Worm (Caenorhabditis elegans) whole organism, L2 larva: ENCODE results near the gene npp-19.

Experiments
- C34F6.9 ChIP-seq: fragments of 150-350 bp; optimal IDR thresholded peaks from 2 replicates; lab custom pipeline; 2014; ENCODE audit warnings: missing biosample characterization, missing genetic modification characterization
- F13H6.1 ChIP-seq: sonication (generic microtip); optimal IDR thresholded peaks from 2 replicates; lab custom pipeline; 2016; ENCODE audit warnings: missing genetic modification characterization, missing compliant biosample characterization
- Y55F3AM.14 ChIP-seq: fragments of 200-800 bp; sonication (Bioruptor generic); optimal IDR thresholded peaks from 2 replicates; lab custom pipeline; 2018; ENCODE audit warnings: mild to moderate bottlenecking, missing genetic modification characterization, missing compliant biosample characterization
- ZK546.5 ChIP-seq: sonication (generic microtip); optimal IDR thresholded peaks from 2 replicates; lab custom pipeline; 2017; ENCODE audit warnings: missing biosample characterization, missing genetic modification characterization
- alr-1 ChIP-seq: fragments of 150-350 bp; optimal IDR thresholded peaks from 2 replicates; lab custom pipeline; 2014; ENCODE audit warnings: missing biosample characterization, missing genetic modification characterization
- aly-2 ChIP-seq: fragments of 150-350 bp; optimal IDR thresholded peaks from 2 replicates; lab custom pipeline; 2014; ENCODE audit warnings: missing biosample characterization, missing genetic modification characterization
- blmp-1 ChIP-seq: sonication (generic microtip); optimal IDR thresholded peaks from 2 replicates; lab custom pipeline; 2017; ENCODE audit warnings: missing genetic modification characterization, mild to moderate bottlenecking, missing compliant biosample characterization, antibody characterized with exemption, moderate library complexity; ENCODE audit not compliant: insufficient read depth
- crh-2 ChIP-seq: sonication (generic microtip); optimal IDR thresholded peaks from 2 replicates; lab custom pipeline; 2017; ENCODE audit warnings: missing biosample characterization, missing genetic modification characterization
- dmd-4 ChIP-seq: sonication (generic microtip); optimal IDR thresholded peaks from 2 replicates; lab custom pipeline; 2017; ENCODE audit warnings: missing biosample characterization, missing genetic modification characterization
- egl-27 ChIP-seq: sonication (generic microtip); optimal IDR thresholded peaks from 3 replicates; lab custom pipeline; 2017; ENCODE audit warnings: missing biosample characterization, missing genetic modification reagents, missing genetic modification characterization
- elt-1 ChIP-seq: fragments of 150-350 bp; optimal IDR thresholded peaks from 2 replicates; lab custom pipeline; 2014; ENCODE audit warnings: missing biosample characterization, missing genetic modification characterization
- elt-3 ChIP-seq: sonication (generic microtip); optimal IDR thresholded peaks from 2 replicates; lab custom pipeline; 2017; ENCODE audit warnings: missing biosample characterization, missing genetic modification characterization
- fos-1 ChIP-seq: fragments of 150-350 bp; optimal IDR thresholded peaks from 2 replicates; lab custom pipeline; 2014; ENCODE audit warnings: missing biosample characterization, missing genetic modification characterization
- gmeb-1 ChIP-seq: fragments of 150-350 bp; optimal IDR thresholded peaks from 2 replicates; lab custom pipeline; 2014; ENCODE audit warnings: missing biosample characterization, missing genetic modification characterization
- lin-11 ChIP-seq: fragments of 150-350 bp; sonication (generic microtip); optimal IDR thresholded peaks from 2 replicates; lab custom pipeline; 2014; ENCODE audit warnings: missing biosample characterization, missing genetic modification characterization, inconsistent platforms, mixed read lengths
- lin-13 ChIP-seq: fragments of 150-350 bp; optimal IDR thresholded peaks from 2 replicates; lab custom pipeline; 2014; ENCODE audit warnings: missing biosample characterization, missing genetic modification reagents, missing genetic modification characterization
- lin-39 ChIP-seq: fragments of 150-350 bp; optimal IDR thresholded peaks from 2 replicates; lab custom pipeline; 2014; ENCODE audit warnings: missing biosample characterization, missing genetic modification reagents, missing genetic modification characterization
- lsy-2 ChIP-seq, 2 experiments: fragments of 150-350 bp in 1 of 2; sonication (generic microtip) in 1 of 2; optimal IDR thresholded peaks; 2 replicates each; lab custom pipeline; 2014 to 2017; ENCODE audit warnings: missing biosample characterization in 2 of 2, missing genetic modification characterization in 2 of 2
- mab-5 ChIP-seq: fragments of 150-350 bp; optimal IDR thresholded peaks from 2 replicates; lab custom pipeline; 2014; ENCODE audit warnings: missing biosample characterization, missing genetic modification characterization
- mbf-1 ChIP-seq: sonication (generic microtip); optimal IDR thresholded peaks from 2 replicates; lab custom pipeline; 2017; ENCODE audit warnings: missing biosample characterization, missing genetic modification characterization
- nhr-11 ChIP-seq: fragments of 150-350 bp; optimal IDR thresholded peaks from 2 replicates; lab custom pipeline; 2014; ENCODE audit warnings: missing biosample characterization, missing genetic modification characterization
- nhr-129 ChIP-seq: fragments of 150-350 bp; optimal IDR thresholded peaks from 2 replicates; lab custom pipeline; 2014; ENCODE audit warnings: missing biosample characterization, missing genetic modification characterization
- nhr-21 ChIP-seq: fragments of 150-350 bp; optimal IDR thresholded peaks from 2 replicates; lab custom pipeline; 2014; ENCODE audit warnings: missing biosample characterization, missing genetic modification characterization
- nhr-23 ChIP-seq: fragments of 150-350 bp; optimal IDR thresholded peaks from 2 replicates; lab custom pipeline; 2014; ENCODE audit warnings: missing biosample characterization, missing genetic modification reagents, missing genetic modification characterization
- nhr-237 ChIP-seq: fragments of 150-350 bp; optimal IDR thresholded peaks from 2 replicates; lab custom pipeline; 2014; ENCODE audit warnings: missing biosample characterization, missing genetic modification characterization
- nhr-25 ChIP-seq: fragments of 150-350 bp; sonication (generic microtip); optimal IDR thresholded peaks from 3 replicates; lab custom pipeline; 2014; ENCODE audit warnings: missing biosample characterization, missing genetic modification characterization
- nhr-6 ChIP-seq: fragments of 150-350 bp; optimal IDR thresholded peaks from 2 replicates; lab custom pipeline; 2014; ENCODE audit warnings: missing biosample characterization, missing genetic modification characterization
- nhr-77 ChIP-seq: fragments of 150-350 bp; optimal IDR thresholded peaks from 2 replicates; lab custom pipeline; 2014; ENCODE audit warnings: missing biosample characterization, missing genetic modification characterization
- peb-1 ChIP-seq: fragments of 150-350 bp; optimal IDR thresholded peaks from 2 replicates; lab custom pipeline; 2014; ENCODE audit warnings: missing biosample characterization, missing genetic modification characterization
- skn-1 ChIP-seq: sonication (generic microtip); optimal IDR thresholded peaks from 2 replicates; lab custom pipeline; 2017; ENCODE audit warnings: missing biosample characterization, missing genetic modification characterization
- sma-3 ChIP-seq: sonication (generic microtip); optimal IDR thresholded peaks from 2 replicates; lab custom pipeline; 2016; ENCODE audit warnings: missing genetic modification reagents, missing genetic modification characterization, missing compliant biosample characterization
- sma-9 ChIP-seq, 2 experiments: fragments of 150-350 bp in 1 of 2; sonication (generic microtip) in 1 of 2; optimal IDR thresholded peaks; 2 replicates each; lab custom pipeline; 2014 to 2016; ENCODE audit warnings: missing genetic modification characterization in 2 of 2, mild to moderate bottlenecking in 1 of 2, missing biosample characterization in 1 of 2, missing compliant biosample characterization in 1 of 2, missing genetic modification reagents in 1 of 2, moderate library complexity in 1 of 2
- unc-62 ChIP-seq: fragments of 150-350 bp; optimal IDR thresholded peaks from 2 replicates; lab custom pipeline; 2014; ENCODE audit warnings: missing biosample characterization, missing genetic modification reagents, missing genetic modification characterization
- zag-1 ChIP-seq: fragments of 150-350 bp; optimal IDR thresholded peaks from 2 replicates; lab custom pipeline; 2014; ENCODE audit warnings: missing biosample characterization, missing genetic modification characterization
- ztf-11 ChIP-seq: sonication (generic microtip); optimal IDR thresholded peaks from 2 replicates; lab custom pipeline; 2017; ENCODE audit warnings: missing biosample characterization, missing genetic modification characterization
- ztf-4 ChIP-seq: fragments of 150-350 bp; optimal IDR thresholded peaks from 2 replicates; lab custom pipeline; 2014; ENCODE audit warnings: missing biosample characterization, missing genetic modification characterization

The npp-19 gene

DNA sequence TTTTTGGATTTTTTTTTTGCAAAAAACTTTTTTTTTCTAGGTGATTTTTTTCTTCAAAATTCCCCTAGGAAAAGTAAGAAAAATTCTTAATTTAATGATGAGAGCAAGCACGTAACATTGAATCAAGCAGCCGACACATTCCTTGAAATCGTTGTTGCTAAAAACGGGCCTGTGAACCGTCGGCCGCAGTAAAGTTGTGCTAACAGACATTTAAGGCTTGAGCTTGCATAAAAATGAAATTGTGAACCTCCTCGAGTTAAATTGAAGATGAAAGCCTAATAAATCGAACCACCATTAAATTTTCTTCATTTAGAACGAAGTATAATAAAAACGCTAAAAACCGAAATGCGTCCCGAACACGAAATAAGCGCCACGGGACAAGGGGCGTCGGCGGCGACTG lies 30.3 kb downstream of the npp-19 start:
- TF ChIP-seq gmeb-1 (tag; lab: Kevin White, UChicago) (no peak), skn-1 (tag; lab: Kevin White, UChicago) (no peak), ztf-11 (tag; lab: Kevin White, UChicago) (no peak), nhr-237 (tag; lab: Kevin White, UChicago) (no peak), sma-9 (GFP tag; optimal IDR thresholded peaks at IDR 0.05; lab: Kevin White, UChicago) (no peak), sma-9 (tag; optimal IDR thresholded peaks at IDR 0.05; lab: Kevin White, UChicago) (no peak)

DNA sequence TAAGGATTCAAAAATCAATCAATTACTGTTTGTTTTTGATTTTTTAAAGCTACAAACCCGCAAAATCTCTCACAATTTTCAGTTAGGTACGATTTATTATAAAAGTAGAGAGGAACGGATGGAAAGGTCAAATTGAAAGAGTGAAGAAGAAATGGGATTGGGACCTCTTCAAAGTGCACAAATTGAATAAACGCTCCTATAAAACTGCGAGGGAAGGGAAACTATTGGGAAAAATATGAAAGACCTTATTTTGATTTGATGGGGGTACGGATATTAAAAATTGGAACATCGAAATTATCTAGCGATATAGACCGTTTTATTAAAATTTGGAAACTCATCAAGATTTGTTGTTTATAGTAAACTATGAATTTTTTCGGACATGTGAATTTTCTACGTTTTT lies 31.5 kb downstream of the npp-19 start:
- TF ChIP-seq Y55F3AM.14 (no peak), mab-5 (tag; lab: Kevin White, UChicago) (no peak), lsy-2 (tag; optimal IDR thresholded peaks at IDR 0.05; lab: Kevin White, UChicago) (no peak), peb-1 (tag; lab: Kevin White, UChicago) (no peak), nhr-6 (tag; lab: Kevin White, UChicago) (no peak), nhr-21 (tag; lab: Kevin White, UChicago) (no peak), zag-1 (tag; lab: Kevin White, UChicago) (no peak), mbf-1 (no peak), lin-13 (GFP tag; lab: Kevin White, UChicago) (no peak), gmeb-1 (tag; lab: Kevin White, UChicago) (no peak), nhr-237 (tag; lab: Kevin White, UChicago) (no peak), nhr-11 (tag; lab: Kevin White, UChicago) (no peak), nhr-25 (no peak), ztf-4 (no peak), sma-9 (GFP tag; optimal IDR thresholded peaks at IDR 0.05; lab: Kevin White, UChicago) (no peak), sma-9 (tag; optimal IDR thresholded peaks at IDR 0.05; lab: Kevin White, UChicago) (no peak)
- TF ChIP-seq, all 48 proteins: peak for 0

ce11 chrII:10765238-10765637 lies 33.0 kb downstream of the npp-19 start:
- TF ChIP-seq lin-39 (tag; lab: Kevin White, UChicago) (no peak), nhr-129 (tag; lab: Kevin White, UChicago) (no peak), egl-27 (tag; lab: Kevin White, UChicago) (no peak), F13H6.1 (tag; lab: Kevin White, UChicago) (no peak), nhr-21 (tag; lab: Kevin White, UChicago) (no peak), nhr-237 (tag; lab: Kevin White, UChicago) (no peak), Y55F3AM.14 (no peak), fos-1 (tag; lab: Kevin White, UChicago) (no peak), lin-13 (GFP tag; lab: Kevin White, UChicago) (no peak), skn-1 (tag; lab: Kevin White, UChicago) (no peak), C34F6.9 (tag; lab: Kevin White, UChicago) (no peak), nhr-11 (tag; lab: Kevin White, UChicago) (no peak), elt-1 (no peak), nhr-6 (tag; lab: Kevin White, UChicago) (no peak), sma-3 (GFP tag; lab: Kevin White, UChicago) (no peak), blmp-1 (tag; lab: Kevin White, UChicago) (no peak)

- no peak for TF ChIP-seq ZK546.5
- TF ChIP-seq elt-3 = no peak
- TF ChIP-seq lin-39 (tag; lab: Kevin White, UChicago) = no peak
- TF ChIP-seq aly-2 (tag; lab: Kevin White, UChicago) = no peak
- TF ChIP-seq nhr-77 (tag; lab: Kevin White, UChicago) = no peak
- no peak for TF ChIP-seq nhr-25
- no peak for TF ChIP-seq ztf-11 (tag; lab: Kevin White, UChicago)
- no peak for TF ChIP-seq Y55F3AM.14
- TF ChIP-seq, all 48 proteins: peak for 0
Observed at ce11 chrII:10761653-10762052, 36.6 kb downstream of the npp-19 start.

DNA sequence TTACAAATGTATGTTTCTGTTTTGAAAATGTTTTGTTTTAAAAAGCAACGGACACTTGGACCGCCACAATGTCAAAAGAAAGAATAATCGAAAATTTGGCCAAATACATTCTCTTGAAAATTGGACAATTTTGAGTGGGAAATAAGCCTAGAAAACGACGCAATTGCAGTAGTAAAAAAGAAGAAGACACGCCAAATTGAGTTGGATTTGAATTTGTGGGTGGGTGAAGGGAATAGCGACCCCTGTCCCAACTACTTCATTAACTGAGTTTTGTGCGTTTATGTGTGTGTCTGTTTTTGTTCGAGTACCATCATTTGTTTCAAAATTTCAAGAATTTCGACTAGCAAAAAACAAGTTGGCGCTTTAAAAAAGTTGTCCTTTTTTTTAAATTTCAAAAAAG lies 37.5 kb downstream of the npp-19 start:
- TF ChIP-seq sma-9 (GFP tag; optimal IDR thresholded peaks at IDR 0.05; lab: Kevin White, UChicago) (no peak), sma-9 (tag; optimal IDR thresholded peaks at IDR 0.05; lab: Kevin White, UChicago) (no peak), crh-2 (tag; lab: Kevin White, UChicago) (no peak), mbf-1 (no peak), alr-1 (tag; lab: Kevin White, UChicago) (no peak), C34F6.9 (tag; lab: Kevin White, UChicago) (no peak), zag-1 (tag; lab: Kevin White, UChicago) (no peak), dmd-4 (tag; lab: Kevin White, UChicago) (no peak), lin-13 (GFP tag; lab: Kevin White, UChicago) (no peak), ZK546.5 (no peak), peb-1 (tag; lab: Kevin White, UChicago) (no peak), unc-62 (no peak), mab-5 (tag; lab: Kevin White, UChicago) (no peak), nhr-23 (tag; lab: Kevin White, UChicago) (no peak), egl-27 (tag; lab: Kevin White, UChicago) (no peak), lin-39 (tag; lab: Kevin White, UChicago) (no peak), lin-11 (no peak), ztf-11 (tag; lab: Kevin White, UChicago) (no peak), nhr-21 (tag; lab: Kevin White, UChicago) (no peak), gmeb-1 (tag; lab: Kevin White, UChicago) (no peak)
